Fruit fly (Drosophila melanogaster) Kc167 (cell line): Measurements from ENCODE around the gene CG4328.

ENCODE experiments used
- Myc ChIP-seq: fragments of >200 bp; optimal IDR thresholded peaks from 2 replicates; lab custom pipeline; 2017; ENCODE audit warnings: missing external identifiers
- Sin3A ChIP-seq: fragments of >200 bp; optimal IDR thresholded peaks from 2 replicates; lab custom pipeline; 2018; ENCODE audit warnings: missing external identifiers
- h ChIP-seq: fragments of >200 bp; optimal IDR thresholded peaks from 3 replicates; lab custom pipeline; 2018; ENCODE audit warnings: missing external identifiers
- insv ChIP-seq: fragments of >200 bp; optimal IDR thresholded peaks from 3 replicates; lab custom pipeline; 2018; ENCODE audit warnings: missing external identifiers
- psq ChIP-seq: fragments of >200 bp; optimal IDR thresholded peaks from 2 replicates; lab custom pipeline; 2017; ENCODE audit warnings: missing external identifiers
- ttk ChIP-seq: sonication (Bioruptor generic); optimal IDR thresholded peaks from 2 replicates; lab custom pipeline; 2017; ENCODE audit warnings: missing external identifiers

- TF ChIP-seq insv (lab: Kevin White, UChicago), result no peak
- TF ChIP-seq psq (lab: Kevin White, UChicago), result no peak
- no peak for TF ChIP-seq ttk (lab: Kevin White, UChicago)
- no peak for TF ChIP-seq h (lab: Kevin White, UChicago)
- no peak for TF ChIP-seq Myc
- TF ChIP-seq Sin3A (lab: Kevin White, UChicago), result no peak
These were observed 32.9 kb upstream of the CG4328 start, which contains the start of gene Lmx1a for dm6 chr3L:12328781-12329282.
